Worm (Caenorhabditis elegans): ENCODE measurements around the gene chil-12.
"Not testable (repeated sequence)": the region's sequence is repeated elsewhere in the genome, so short reads cannot be mapped to it uniquely, and the experiment has no call there.

DNA sequence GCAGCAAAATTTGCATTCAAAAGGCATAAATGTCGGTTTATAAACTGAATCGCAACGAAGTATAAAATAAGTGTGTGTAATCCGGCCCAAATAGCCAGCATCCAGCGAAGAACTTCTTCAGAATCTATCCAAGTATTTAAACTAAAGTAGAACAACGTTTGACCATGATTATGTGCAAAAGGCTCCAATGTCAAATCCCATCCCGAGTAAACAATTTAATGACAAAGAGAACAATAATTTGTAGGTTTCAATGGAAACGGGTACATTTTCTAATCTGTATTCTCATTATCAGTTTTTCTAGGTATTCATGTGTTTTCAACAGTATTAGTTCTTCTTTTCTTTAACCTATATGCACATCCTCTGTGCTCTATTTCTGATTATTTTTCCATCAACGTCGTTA, 33.7 kb upstream of the chil-12 start, which contains the start of gene C41G6.12:
- not testable (repeated sequence) for TF ChIP-seq lin-13 (GFP tag; optimal IDR thresholded peaks at IDR 0.05); nhr-129 (tag; optimal IDR thresholded peaks at IDR 0.05)

Data from whole organism, L2 larva.